Fruit fly (Drosophila melanogaster) whole organism, prepupa: ENCODE results near the gene MICU3.
A peak's percentile ranks its signal among the peaks of the same experiment; 100 is the strongest.

ENCODE experiments used
- CG1621 ChIP-seq: fragments of 200-800 bp; sonication (Bioruptor generic); optimal IDR thresholded peaks from 3 replicates; lab custom pipeline; 2018; ENCODE audit warnings: missing biosample characterization, mild to moderate bottlenecking, missing genetic modification characterization
- CG16779 ChIP-seq: fragments of 200-800 bp; sonication (Bioruptor generic); optimal IDR thresholded peaks from 3 replicates; lab custom pipeline; 2017; ENCODE audit warnings: missing biosample characterization, mild to moderate bottlenecking, missing genetic modification characterization
- CG31627 ChIP-seq: fragments of 200-800 bp; sonication (Bioruptor generic); optimal IDR thresholded peaks from 3 replicates; lab custom pipeline; 2016; ENCODE audit warnings: missing biosample characterization, missing genetic modification characterization
- CG32006 ChIP-seq: fragments of 200-800 bp; sonication (Bioruptor generic); optimal IDR thresholded peaks from 3 replicates; lab custom pipeline; 2017; ENCODE audit warnings: missing biosample characterization, mild to moderate bottlenecking, missing genetic modification characterization
- CG34406 ChIP-seq: fragments of 200-800 bp; sonication (Bioruptor generic); optimal IDR thresholded peaks from 3 replicates; lab custom pipeline; 2016; ENCODE audit warnings: missing biosample characterization, missing genetic modification characterization
- CG6163 ChIP-seq: fragments of 200-800 bp; sonication (Bioruptor generic); IDR thresholded peaks from 3 replicates; pipeline ENCODE4 v1.3.6; 2022; ENCODE audit warnings: missing biosample characterization, missing genetic modification characterization
- achi ChIP-seq: fragments of 200-800 bp; sonication (Bioruptor generic); optimal IDR thresholded peaks from 3 replicates; lab custom pipeline; 2016; ENCODE audit warnings: missing biosample characterization, missing genetic modification characterization
- acj6 ChIP-seq: fragments of 200-800 bp; sonication (Bioruptor generic); optimal IDR thresholded peaks from 3 replicates; lab custom pipeline; 2016; ENCODE audit warnings: missing biosample characterization, missing genetic modification characterization
- eg ChIP-seq: fragments of 200-800 bp; sonication (Bioruptor generic); IDR thresholded peaks from 3 replicates; pipeline ENCODE4 v1.3.6; 2022; ENCODE audit warnings: missing biosample characterization, missing genetic modification characterization
- fd59A ChIP-seq: fragments of 200-800 bp; sonication (Bioruptor generic); optimal IDR thresholded peaks from 2 replicates; lab custom pipeline; 2017; ENCODE audit warnings: missing biosample characterization, mild to moderate bottlenecking, missing genetic modification characterization, missing genetic modification reagents
- ss ChIP-seq, 2 experiments: fragments of 200-800 bp; sonication (Bioruptor generic); optimal IDR thresholded peaks; 2 replicates in 1 of 2; 3 replicates in 1 of 2; lab custom pipeline; 2017 to 2018; ENCODE audit warnings: mild to moderate bottlenecking in 2 of 2, missing biosample characterization in 2 of 2, missing genetic modification characterization in 2 of 2, moderate library complexity in 1 of 2
- topi ChIP-seq: fragments of 200-800 bp; sonication (Bioruptor generic); optimal IDR thresholded peaks from 3 replicates; lab custom pipeline; 2016; ENCODE audit warnings: missing biosample characterization, missing genetic modification characterization

DNA sequence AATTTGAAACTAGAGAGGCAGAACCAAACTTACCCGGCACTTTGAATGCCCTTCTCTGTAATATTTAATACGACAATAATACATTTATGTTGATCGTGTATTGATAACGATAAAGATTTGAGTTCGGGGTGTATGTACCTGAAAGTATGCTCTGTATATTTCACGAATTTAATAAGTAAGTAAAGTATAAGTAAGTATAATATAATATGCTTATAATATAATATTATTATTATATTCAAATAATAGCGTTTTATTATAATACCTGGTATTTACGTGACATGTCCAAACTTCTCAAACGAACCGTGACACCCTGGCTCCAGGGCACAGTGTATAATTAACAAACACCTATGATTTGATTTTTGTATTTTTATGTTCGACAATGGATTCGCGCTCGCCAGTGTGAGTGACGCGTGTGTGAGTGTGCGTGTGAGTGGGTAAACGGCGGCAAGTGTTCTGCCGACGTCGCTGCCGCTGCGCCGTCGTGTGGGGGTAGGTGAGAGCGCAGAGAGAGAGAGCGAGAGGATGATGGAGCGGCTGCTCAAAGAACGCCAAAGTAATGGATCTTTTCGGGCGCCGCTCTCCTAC lies 42.6 kb downstream of the MICU3 start:
- TF ChIP-seq ss (GFP tag; optimal IDR thresholded peaks at IDR 0.05; lab: Kevin White, UChicago) (no peak), CG34406 (GFP tag; lab: Kevin White, UChicago) (no peak), CG31627 (no peak), fd59A (GFP tag; lab: Kevin White, UChicago) (no peak), CG1621 (tag; lab: Kevin White, UChicago) (no peak), CG16779 (tag; lab: Kevin White, UChicago) (no peak), eg (no peak), CG32006 (GFP tag; lab: Kevin White, UChicago) (peak; percentile 31), achi (GFP tag; lab: Kevin White, UChicago) (no peak), acj6 (GFP tag; lab: Kevin White, UChicago) (no peak), CG6163 (0 out of 3 replicates have a peak, but pooled peaks have one; percentile 6), topi (GFP tag; lab: Kevin White, UChicago) (no peak)
